Worm (Caenorhabditis elegans): ENCODE results near the gene mig-22.

ce11 chrIII:8750606-8751005 lies 16.5 kb downstream of the mig-22 start, which contains the start of gene ugtp-1:
- no peak for TF ChIP-seq pha-4 (tag; optimal IDR thresholded peaks at IDR 0.05)
- TF ChIP-seq nhr-11 (tag; optimal IDR thresholded peaks at IDR 0.05): no peak
